Worm (Caenorhabditis elegans) whole organism, L4 larva: ENCODE results near the gene R03D7.15.

Experiments
- ama-1 ChIP-seq: fragments of 150-350 bp; optimal IDR thresholded peaks from 2 replicates; lab custom pipeline; 2014; ENCODE audit warnings: inconsistent platforms, mixed read lengths
- attf-4 ChIP-seq: sonication (generic microtip); optimal IDR thresholded peaks from 3 replicates; lab custom pipeline; 2017; ENCODE audit warnings: missing biosample characterization, missing genetic modification characterization
- fos-1 ChIP-seq: fragments of 150-350 bp; optimal IDR thresholded peaks from 2 replicates; lab custom pipeline; 2014; ENCODE audit warnings: missing biosample characterization, missing genetic modification characterization
- jun-1 ChIP-seq: fragments of 150-350 bp; optimal IDR thresholded peaks from 2 replicates; lab custom pipeline; 2014; ENCODE audit warnings: missing biosample characterization, missing genetic modification reagents, missing genetic modification characterization
- snpc-4 ChIP-seq: fragments of 150-350 bp; optimal IDR thresholded peaks from 2 replicates; lab custom pipeline; 2014; ENCODE audit warnings: missing biosample characterization, missing genetic modification characterization
- unc-130 ChIP-seq: sonication (generic microtip); optimal IDR thresholded peaks from 2 replicates; lab custom pipeline; 2016; ENCODE audit warnings: missing genetic modification reagents, missing genetic modification characterization, missing compliant biosample characterization
- zfp-3 ChIP-seq: fragments of 200-800 bp; sonication (Bioruptor generic); conservative IDR thresholded peaks from 2 replicates; pipeline ENCODE4 v1.3.6; 2022; ENCODE audit warnings: missing genetic modification reagents, missing genetic modification characterization, missing compliant biosample characterization
- zip-11 ChIP-seq: fragments of 200-800 bp; sonication (Bioruptor generic); IDR thresholded peaks from 2 replicates; pipeline ENCODE4 v1.3.6; 2022; ENCODE audit warnings: missing genetic modification characterization, missing compliant biosample characterization

DNA sequence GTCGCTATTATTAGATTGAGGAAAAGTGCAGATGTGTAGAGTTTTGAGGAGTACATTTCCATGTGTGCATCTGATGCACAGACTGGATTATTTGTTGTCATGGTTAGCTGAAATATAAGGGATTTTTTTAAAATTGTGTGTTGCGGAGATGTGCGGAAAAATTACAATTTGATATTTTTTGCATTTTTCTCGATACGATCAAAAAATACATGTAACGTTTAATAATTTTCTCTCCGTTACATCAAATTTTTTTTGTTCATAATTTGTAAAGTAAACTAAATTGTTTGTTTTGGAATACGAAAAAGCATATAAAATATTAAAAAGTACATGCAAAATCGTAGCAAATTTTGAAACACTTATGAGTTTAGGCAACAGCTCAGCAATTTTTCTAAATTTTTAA is 31.8 kb upstream of the R03D7.15 start, which contains the start of gene sra-11:
- no peak for TF ChIP-seq ama-1 (lab: Kevin White, UChicago)
- TF ChIP-seq snpc-4 (tag; lab: Kevin White, UChicago) = no peak
- TF ChIP-seq jun-1 = no peak
- no peak for TF ChIP-seq attf-4 (tag; lab: Kevin White, UChicago)
- no peak for TF ChIP-seq fos-1 (tag; lab: Kevin White, UChicago)
- TF ChIP-seq zip-11 (GFP tag; lab: Robert Waterston, UW) = no peak
- no peak for TF ChIP-seq zfp-3 (GFP tag; lab: Robert Waterston, UW)
- no peak for TF ChIP-seq unc-130 (GFP tag; lab: Kevin White, UChicago)
